Worm (Caenorhabditis elegans) whole organism, young adult: Measurements from ENCODE around the gene T19H12.2.
A peak's percentile ranks its signal among the peaks of the same experiment; 100 is the strongest.

Experiments used
- B0019.2 ChIP-seq: fragments of 200-800 bp; sonication (Bioruptor generic); conservative IDR thresholded peaks from 2 replicates; pipeline ENCODE4 v1.3.6; 2022; ENCODE audit warnings: missing genetic modification reagents, missing genetic modification characterization, missing compliant biosample characterization
- B0035.1 ChIP-seq: sonication (generic microtip); optimal IDR thresholded peaks from 2 replicates; lab custom pipeline; 2016; ENCODE audit warnings: missing genetic modification characterization, mild to moderate bottlenecking, missing compliant biosample characterization, missing genotype, missing genetic modification reagents
- B0336.3 ChIP-seq: fragments of 200-800 bp; sonication (Bioruptor generic); IDR thresholded peaks from 2 replicates; pipeline ENCODE4 v1.3.6; 2022; ENCODE audit warnings: missing genetic modification characterization, missing compliant biosample characterization
- C17E4.6 ChIP-seq: fragments of 200-800 bp; sonication (Bioruptor generic); IDR thresholded peaks from 2 replicates; pipeline ENCODE4 v1.3.6; 2022; ENCODE audit warnings: missing genetic modification reagents, missing genetic modification characterization, missing compliant biosample characterization
- F22D6.2 ChIP-seq: sonication (generic microtip); optimal IDR thresholded peaks from 2 replicates; lab custom pipeline; 2016; ENCODE audit warnings: mild to moderate bottlenecking, missing genetic modification characterization, missing compliant biosample characterization
- F33H1.4 ChIP-seq: fragments of 200-800 bp; sonication (Bioruptor generic); IDR thresholded peaks from 2 replicates; pipeline ENCODE4 v1.3.6; 2022; ENCODE audit warnings: missing genetic modification reagents, missing genetic modification characterization, missing compliant biosample characterization
- F49E8.2 ChIP-seq: sonication (generic microtip); optimal IDR thresholded peaks from 3 replicates; lab custom pipeline; 2017; ENCODE audit warnings: missing genetic modification characterization, mild to moderate bottlenecking, missing compliant biosample characterization, antibody characterized with exemption, moderate library complexity; ENCODE audit not compliant: insufficient read depth
- K12H6.12 ChIP-seq: fragments of 200-800 bp; sonication (Bioruptor generic); optimal IDR thresholded peaks from 2 replicates; lab custom pipeline; 2018; ENCODE audit warnings: mild to moderate bottlenecking, missing genetic modification characterization, missing compliant biosample characterization
- T26A5.8 ChIP-seq: sonication (generic microtip); optimal IDR thresholded peaks from 2 replicates; lab custom pipeline; 2016; ENCODE audit warnings: missing genetic modification characterization, missing compliant biosample characterization
- Y53G8AR.9 ChIP-seq: fragments of 200-800 bp; sonication (Bioruptor generic); conservative IDR thresholded peaks from 2 replicates; pipeline ENCODE4 v1.3.6; 2022; ENCODE audit warnings: missing genetic modification reagents, missing genetic modification characterization, missing compliant biosample characterization
- Y79H2A.3 ChIP-seq: fragments of 200-800 bp; sonication (Bioruptor generic); conservative IDR thresholded peaks from 2 replicates; pipeline ENCODE4 v1.3.6; 2022; ENCODE audit warnings: missing genetic modification reagents, missing genetic modification characterization, missing compliant biosample characterization
- aptf-2 ChIP-seq: fragments of 200-800 bp; sonication (Bioruptor generic); conservative IDR thresholded peaks from 2 replicates; pipeline ENCODE4 v1.3.6; 2022; ENCODE audit warnings: missing genetic modification reagents, missing genetic modification characterization, missing compliant biosample characterization
- attf-6 ChIP-seq: fragments of 200-800 bp; sonication (Bioruptor generic); IDR thresholded peaks from 2 replicates; pipeline ENCODE4 v1.3.6; 2022; ENCODE audit warnings: missing genetic modification reagents, missing genetic modification characterization, missing compliant biosample characterization
- bed-2 ChIP-seq: fragments of 200-800 bp; sonication (Bioruptor generic); IDR thresholded peaks from 2 replicates; pipeline ENCODE4 v1.3.6; 2022; ENCODE audit warnings: missing genetic modification reagents, missing genetic modification characterization, missing compliant biosample characterization
- ceh-100 ChIP-seq: fragments of 200-800 bp; sonication (Bioruptor generic); IDR thresholded peaks from 2 replicates; pipeline ENCODE4 v1.3.6; 2022; ENCODE audit warnings: missing genetic modification reagents, missing genetic modification characterization, missing compliant biosample characterization
- ceh-58 ChIP-seq: fragments of 200-800 bp; sonication (Bioruptor generic); IDR thresholded peaks from 2 replicates; pipeline ENCODE4 v1.3.6; 2022; ENCODE audit warnings: missing genetic modification characterization, missing compliant biosample characterization
- ceh-91 ChIP-seq: fragments of 200-800 bp; sonication (Bioruptor generic); IDR thresholded peaks from 2 replicates; pipeline ENCODE4 v1.3.6; 2022; ENCODE audit warnings: missing genetic modification reagents, missing genetic modification characterization, missing compliant biosample characterization
- dox-1 ChIP-seq: fragments of 200-800 bp; sonication (Bioruptor generic); IDR thresholded peaks from 2 replicates; pipeline ENCODE4 v1.3.6; 2022; ENCODE audit warnings: missing genetic modification reagents, missing genetic modification characterization, missing compliant biosample characterization
- dpff-1 ChIP-seq: sonication (generic microtip); optimal IDR thresholded peaks from 2 replicates; lab custom pipeline; 2017; ENCODE audit warnings: mild to moderate bottlenecking, missing genetic modification characterization, missing compliant biosample characterization
- dpl-1 ChIP-seq: fragments of 150-350 bp; optimal IDR thresholded peaks from 2 replicates; lab custom pipeline; 2014; ENCODE audit warnings: missing biosample characterization, missing genetic modification reagents, missing genetic modification characterization
- efl-1 ChIP-seq: fragments of 150-350 bp; optimal IDR thresholded peaks from 2 replicates; lab custom pipeline; 2014; ENCODE audit warnings: missing biosample characterization, missing genetic modification reagents, missing genetic modification characterization
- ekl-4 ChIP-seq: fragments of 200-800 bp; sonication (Bioruptor generic); IDR thresholded peaks from 2 replicates; pipeline ENCODE4 v1.3.6; 2022; ENCODE audit warnings: missing genetic modification reagents, missing genetic modification characterization, missing compliant biosample characterization
- hmg-1.2 ChIP-seq: fragments of 200-800 bp; sonication (Bioruptor generic); IDR thresholded peaks from 2 replicates; pipeline ENCODE4 v1.3.6; 2022; ENCODE audit warnings: missing genetic modification reagents, missing genetic modification characterization, missing compliant biosample characterization
- hmg-20 ChIP-seq: fragments of 200-800 bp; sonication (Bioruptor generic); IDR thresholded peaks from 2 replicates; pipeline ENCODE4 v1.3.6; 2022; ENCODE audit warnings: missing genetic modification reagents, missing genetic modification characterization, missing compliant biosample characterization
- hsf-1 ChIP-seq: fragments of 200-800 bp; sonication (Bioruptor generic); IDR thresholded peaks from 2 replicates; pipeline ENCODE4 v1.3.6; 2022; ENCODE audit warnings: missing genetic modification reagents, missing genetic modification characterization, missing compliant biosample characterization
- let-526 ChIP-seq: fragments of 200-800 bp; sonication (Bioruptor generic); IDR thresholded peaks from 2 replicates; pipeline ENCODE4 v1.3.6; 2022; ENCODE audit warnings: missing genetic modification reagents, missing genetic modification characterization, missing compliant biosample characterization
- lin-35 ChIP-seq, 3 experiments: fragments of 150-350 bp in 2 of 3; sonication (generic microtip) in 1 of 3; optimal IDR thresholded peaks; 2 replicates each; lab custom pipeline; 2014 to 2018; ENCODE audit warnings: missing biosample characterization in 3 of 3, missing genetic modification characterization in 3 of 3, missing genetic modification reagents in 3 of 3
- lin-54 ChIP-seq: fragments of 200-800 bp; sonication (Bioruptor generic); optimal IDR thresholded peaks from 2 replicates; lab custom pipeline; 2018; ENCODE audit warnings: mild to moderate bottlenecking, missing genetic modification characterization, missing compliant biosample characterization
- lir-1 ChIP-seq: fragments of 200-800 bp; sonication (Bioruptor generic); conservative IDR thresholded peaks from 2 replicates; pipeline ENCODE4 v1.3.6; 2022; ENCODE audit warnings: missing genetic modification reagents, missing genetic modification characterization, missing compliant biosample characterization
- lsl-1 ChIP-seq: fragments of 200-800 bp; sonication (Bioruptor generic); optimal IDR thresholded peaks from 2 replicates; lab custom pipeline; 2018; ENCODE audit warnings: mild to moderate bottlenecking, missing genetic modification characterization, moderate library complexity, missing compliant biosample characterization
- madf-3 ChIP-seq: fragments of 200-800 bp; sonication (Bioruptor generic); IDR thresholded peaks from 2 replicates; pipeline ENCODE4 v1.3.6; 2022; ENCODE audit warnings: missing genetic modification reagents, missing genetic modification characterization, missing compliant biosample characterization
- madf-6 ChIP-seq: fragments of 200-800 bp; sonication (Bioruptor generic); IDR thresholded peaks from 2 replicates; pipeline ENCODE4 v1.3.6; 2022; ENCODE audit warnings: missing genetic modification reagents, missing genetic modification characterization, missing compliant biosample characterization
- mcd-1 ChIP-seq: fragments of 200-800 bp; sonication (Bioruptor generic); IDR thresholded peaks from 2 replicates; pipeline ENCODE4 v1.3.6; 2022; ENCODE audit warnings: missing genetic modification reagents, missing genetic modification characterization, missing compliant biosample characterization
- nfyb-1 ChIP-seq: fragments of 200-800 bp; sonication (Bioruptor generic); IDR thresholded peaks from 2 replicates; pipeline ENCODE4 v1.3.6; 2022; ENCODE audit warnings: missing genetic modification reagents, missing genetic modification characterization, missing compliant biosample characterization
- nhr-179 ChIP-seq: sonication (generic microtip); optimal IDR thresholded peaks from 2 replicates; lab custom pipeline; 2016; ENCODE audit warnings: mild to moderate bottlenecking, missing genetic modification characterization, missing compliant biosample characterization
- pha-4 ChIP-seq: fragments of 150-350 bp; sonication (generic microtip); optimal IDR thresholded peaks from 2 replicates; lab custom pipeline; 2014; ENCODE audit warnings: missing biosample characterization, missing genetic modification reagents, missing genetic modification characterization
- repo-1 ChIP-seq: sonication (generic microtip); optimal IDR thresholded peaks from 2 replicates; lab custom pipeline; 2017; ENCODE audit warnings: mild to moderate bottlenecking, missing genetic modification characterization, missing compliant biosample characterization
- snpc-1.1 ChIP-seq: sonication (generic microtip); optimal IDR thresholded peaks from 2 replicates; lab custom pipeline; 2017; ENCODE audit warnings: missing genetic modification characterization, mild to moderate bottlenecking, missing compliant biosample characterization, antibody characterized with exemption, moderate library complexity, missing genotype, missing genetic modification reagents; ENCODE audit not compliant: insufficient read depth
- snpc-1.3 ChIP-seq: sonication (generic microtip); optimal IDR thresholded peaks from 2 replicates; lab custom pipeline; 2017; ENCODE audit warnings: missing genetic modification characterization, mild to moderate bottlenecking, missing compliant biosample characterization, antibody characterized with exemption, moderate library complexity, missing genotype, missing genetic modification reagents; ENCODE audit not compliant: insufficient read depth
- snpc-4 ChIP-seq, 5 experiments: fragments of 150-350 bp in 1 of 5; sonication (generic microtip) in 4 of 5; optimal IDR thresholded peaks; 2 replicates each; lab custom pipeline; 2014 to 2018; ENCODE audit warnings: missing genetic modification characterization in 5 of 5, missing biosample characterization in 3 of 5, antibody characterized with exemption in 2 of 5, mild to moderate bottlenecking in 2 of 5, missing compliant biosample characterization in 2 of 5, missing genotype in 2 of 5, moderate library complexity in 2 of 5, missing genetic modification reagents in 1 of 5
- tbp1 ChIP-seq: fragments of 200-800 bp; sonication (Bioruptor generic); optimal IDR thresholded peaks from 2 replicates; lab custom pipeline; 2018; ENCODE audit warnings: mild to moderate bottlenecking, missing genetic modification characterization, missing compliant biosample characterization
- unc-130 ChIP-seq: sonication (generic microtip); optimal IDR thresholded peaks from 2 replicates; lab custom pipeline; 2016; ENCODE audit warnings: missing genetic modification reagents, missing genetic modification characterization, missing compliant biosample characterization
- unc-62 ChIP-seq: fragments of 150-350 bp; optimal IDR thresholded peaks from 2 replicates; lab custom pipeline; 2014; ENCODE audit warnings: missing biosample characterization, missing genetic modification reagents, missing genetic modification characterization
- xnd-1 ChIP-seq: sonication (generic microtip); optimal IDR thresholded peaks from 2 replicates; lab custom pipeline; 2016; ENCODE audit warnings: missing genotype, missing genetic modification reagents, missing genetic modification characterization, missing compliant biosample characterization
- zfh-2 ChIP-seq: fragments of 200-800 bp; sonication (Bioruptor generic); conservative IDR thresholded peaks from 2 replicates; pipeline ENCODE4 v1.3.6; 2022; ENCODE audit warnings: missing genetic modification reagents, missing genetic modification characterization, missing compliant biosample characterization
- ztf-25 ChIP-seq: fragments of 200-800 bp; sonication (Bioruptor generic); IDR thresholded peaks from 2 replicates; pipeline ENCODE4 v1.3.6; 2022; ENCODE audit warnings: missing genetic modification reagents, missing genetic modification characterization, missing compliant biosample characterization
- ztf-28 ChIP-seq: fragments of 200-800 bp; sonication (Bioruptor generic); IDR thresholded peaks from 2 replicates; pipeline ENCODE4 v1.3.6; 2022; ENCODE audit warnings: missing genetic modification reagents, missing genetic modification characterization, missing compliant biosample characterization

T19H12.2 gene

DNA sequence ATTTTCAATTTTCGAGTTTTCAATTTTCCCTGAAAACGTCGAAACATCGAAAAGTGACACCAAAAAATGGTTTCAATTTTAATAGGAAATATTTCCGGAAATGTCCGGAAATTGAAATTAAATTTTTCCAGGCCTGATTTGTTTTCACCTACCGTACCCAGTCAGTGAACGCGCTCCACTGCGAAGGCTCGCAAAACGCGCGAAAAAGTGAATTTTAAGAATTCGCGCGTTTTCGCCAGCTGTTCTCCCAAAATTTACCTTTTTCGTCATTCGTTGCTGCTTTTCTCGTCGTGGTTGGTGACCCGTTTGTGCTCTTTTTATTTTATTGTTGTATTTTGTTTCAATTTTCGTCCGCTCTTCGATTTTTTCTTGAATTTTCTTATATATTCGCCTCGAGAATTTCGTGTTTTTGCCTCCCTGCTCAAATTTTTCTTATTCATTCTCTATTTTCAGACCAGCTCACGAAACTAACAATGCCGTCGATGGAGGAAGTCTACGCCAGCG lies at the start of gene T19H12.2:
T19H12.2 (plus strand) TSS at position 454 of the 504 bp plus-strand sequence.
- TF ChIP-seq B0019.2 (GFP tag; lab: Robert Waterston, UW) (peak; percentile 93), tbp1 (GFP tag; lab: Kevin White, UChicago) (peak; percentile 66), B0336.3 (GFP tag; lab: Robert Waterston, UW) (peak; percentile 63; the same call in 1 of the 2 replicates), F22D6.2 (tag; lab: Kevin White, UChicago) (no peak), efl-1 (peak; percentile 99), zfh-2 (GFP tag; lab: Robert Waterston, UW) (no peak), dpff-1 (tag; lab: Kevin White, UChicago) (no peak), attf-6 (peak; percentile 41; the same call in 1 of the 2 replicates), mcd-1 (GFP tag; lab: Robert Waterston, UW) (peak; percentile 97), nhr-179 (tag; lab: Kevin White, UChicago) (no peak), ceh-91 (GFP tag; lab: Robert Waterston, UW) (peak; percentile 99), Y53G8AR.9 (peak; percentile 78), hsf-1 (GFP tag; lab: Robert Waterston, UW) (peak; percentile 89), hmg-1.2 (GFP tag; lab: Robert Waterston, UW) (peak; percentile 74), dox-1 (GFP tag; lab: Robert Waterston, UW) (peak; percentile 95), K12H6.12 (tag; lab: Kevin White, UChicago) (no peak), repo-1 (no peak), unc-62 (no peak), lin-35 (GFP tag; optimal IDR thresholded peaks at IDR 0.05; lab: Kevin White, UChicago) (peak in 2 of 3 experiments; percentile 58 to 93), pha-4 (tag; lab: Kevin White, UChicago) (no peak), snpc-1.3 (peak; percentile 86), ceh-58 (GFP tag; lab: Robert Waterston, UW) (no peak), bed-2 (GFP tag; lab: Robert Waterston, UW) (0 out of 2 replicates have a peak, but pooled peaks have one; percentile 11), snpc-4 (GFP tag; optimal IDR thresholded peaks at IDR 0.05; lab: Kevin White, UChicago) (peak; percentile 58), snpc-4 (tag; optimal IDR thresholded peaks at IDR 0.05; lab: Kevin White, UChicago) (peak in 3 of 4 experiments; percentile 32 to 70 (median 62)), C17E4.6 (GFP tag; lab: Robert Waterston, UW) (peak; percentile 91), madf-3 (GFP tag; lab: Robert Waterston, UW) (peak; percentile 92), unc-130 (GFP tag; lab: Kevin White, UChicago) (peak; percentile 83), ceh-100 (peak; percentile 38; the same call in 1 of the 2 replicates), ekl-4 (GFP tag; lab: Robert Waterston, UW) (peak; percentile 90), Y79H2A.3 (GFP tag; lab: Robert Waterston, UW) (peak; percentile 86; the same call in 1 of the 2 replicates), nfyb-1 (GFP tag; lab: Robert Waterston, UW) (peak; percentile 59; the same call in 1 of the 2 replicates), xnd-1 (tag; lab: Kevin White, UChicago) (peak; percentile 99), T26A5.8 (tag; lab: Kevin White, UChicago) (no peak), F49E8.2 (peak; percentile 91), madf-6 (GFP tag; lab: Robert Waterston, UW) (peak; percentile 100), ztf-28 (GFP tag; lab: Robert Waterston, UW) (peak; percentile 94), ztf-25 (0 out of 2 replicates have a peak, but pooled peaks have one; percentile 69), hmg-20 (GFP tag; lab: Robert Waterston, UW) (no peak), lir-1 (GFP tag; lab: Robert Waterston, UW) (peak; percentile 71; the same call in 1 of the 2 replicates), B0035.1 (tag; lab: Kevin White, UChicago) (no peak), F33H1.4 (GFP tag; lab: Robert Waterston, UW) (peak; percentile 92), dpl-1 (GFP tag; lab: Kevin White, UChicago) (peak; percentile 94), snpc-1.1 (tag; lab: Kevin White, UChicago) (peak; percentile 74), aptf-2 (peak; percentile 66), let-526 (GFP tag; lab: Robert Waterston, UW) (no peak), lin-54 (peak; percentile 88), lsl-1 (peak; percentile 99)
